Worm (Caenorhabditis elegans): ENCODE data around the gene cpg-2.

ce11 chrIII:7063061-7063460 is 40.7 kb downstream of the cpg-2 start:
- TF ChIP-seq nhr-237 (tag; optimal IDR thresholded peaks at IDR 0.05): no peak
- no peak for TF ChIP-seq lin-13 (tag; optimal IDR thresholded peaks at IDR 0.05)
- no peak for TF ChIP-seq snpc-4 (tag; optimal IDR thresholded peaks at IDR 0.05)
- TF ChIP-seq ces-1 (GFP tag; optimal IDR thresholded peaks at IDR 0.05): no peak
- no peak for TF ChIP-seq blmp-1 (tag; optimal IDR thresholded peaks at IDR 0.05)
- TF ChIP-seq unc-39 (tag; optimal IDR thresholded peaks at IDR 0.05): no peak
- TF ChIP-seq unc-62 (GFP tag; optimal IDR thresholded peaks at IDR 0.05): no peak
- TF ChIP-seq nhr-76 (tag; optimal IDR thresholded peaks at IDR 0.05): no peak
- no peak for TF ChIP-seq hlh-1 (tag; optimal IDR thresholded peaks at IDR 0.05)
- no peak for TF ChIP-seq ztf-11 (tag; optimal IDR thresholded peaks at IDR 0.05)
- TF ChIP-seq elt-1 (tag; optimal IDR thresholded peaks at IDR 0.05; ENCODE audit: borderline replicate concordance, insufficient read depth): no peak
- TF ChIP-seq nhr-12 (tag; optimal IDR thresholded peaks at IDR 0.05): no peak
- no peak for TF ChIP-seq zip-8 (tag; optimal IDR thresholded peaks at IDR 0.05)

Measured in whole organism, mixed stage, embryonic.